Worm (Caenorhabditis elegans): ENCODE data around the gene K09F6.3.
"Not testable (repeated sequence)": the region's sequence is repeated elsewhere in the genome, so short reads cannot be mapped to it uniquely, and the experiment has no call there.

DNA sequence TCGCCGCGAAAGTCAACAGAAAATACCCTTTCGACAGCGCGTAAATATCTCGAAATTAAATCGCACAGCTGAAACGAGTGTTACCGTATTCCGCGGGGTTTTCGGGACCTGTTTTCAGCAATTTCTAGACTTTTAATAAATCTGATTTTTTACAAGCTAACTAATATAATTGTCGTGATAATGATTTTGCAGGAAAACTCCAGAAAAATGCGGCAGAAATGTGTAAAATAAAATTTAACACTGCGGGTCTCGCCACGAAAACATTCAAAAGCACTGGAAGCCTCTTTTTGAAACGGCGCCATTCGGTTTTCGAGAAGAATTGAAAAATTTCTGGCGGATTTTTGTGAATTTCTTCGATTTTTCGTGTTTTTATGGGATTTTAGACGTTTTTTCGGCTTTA, 22.5 kb upstream of the K09F6.3 start, which contains the start of gene F54A3.6:
- TF ChIP-seq aly-2 (tag; optimal IDR thresholded peaks at IDR 0.05); daf-8 (GFP tag; IDR thresholded peaks at IDR 0.05); rbr-2 (tag; optimal IDR thresholded peaks at IDR 0.05); skn-1 (tag; optimal IDR thresholded peaks at IDR 0.05); daf-19 (GFP tag; conservative IDR thresholded peaks at IDR 0.05); duxl-1 (tag; optimal IDR thresholded peaks at IDR 0.05; ENCODE audit: poor library complexity); snpc-4 (tag; optimal IDR thresholded peaks at IDR 0.05): not testable (repeated sequence)
